Fruit fly (Drosophila melanogaster): ENCODE measurements around the gene Cdep.

DNA sequence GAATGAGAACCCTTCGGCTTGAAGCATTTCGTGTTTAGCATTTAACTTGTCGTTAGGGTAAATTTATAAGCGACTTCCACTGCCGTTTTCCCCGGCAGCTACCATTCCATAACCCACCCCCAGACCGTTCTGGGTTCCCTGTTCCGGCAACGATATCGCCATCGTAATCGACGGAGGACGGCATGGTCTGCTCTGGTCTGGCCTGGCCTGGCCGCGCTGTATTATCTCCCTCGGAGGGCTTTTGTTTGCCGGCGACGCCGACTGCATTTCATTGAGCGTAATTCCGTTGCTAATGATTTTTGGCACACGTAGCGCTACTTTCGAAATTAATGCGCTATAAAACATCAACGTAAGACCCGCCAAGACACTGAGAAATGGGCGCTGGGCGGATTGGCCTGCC is 74.3 kb downstream of the Cdep start:
- TF ChIP-seq CG8478 (optimal IDR thresholded peaks at IDR 0.05) (no peak), CTCF (optimal IDR thresholded peaks at IDR 0.05) (no peak)
